Worm (Caenorhabditis elegans) whole organism, L4/young adult: ENCODE data around the gene K09A9.6.
A peak's percentile ranks its signal among the peaks of the same experiment; 100 is the strongest.

ENCODE experiments used
- W03F9.2 ChIP-seq: fragments of 150-350 bp; optimal IDR thresholded peaks from 2 replicates; lab custom pipeline; 2014; ENCODE audit warnings: missing biosample characterization, missing genetic modification characterization
- dao-5 ChIP-seq: sonication (generic microtip); optimal IDR thresholded peaks from 2 replicates; lab custom pipeline; 2016; ENCODE audit warnings: missing genotype, missing genetic modification characterization, moderate library complexity, missing compliant biosample characterization
- him-1 ChIP-seq: sonication (generic microtip); optimal IDR thresholded peaks from 2 replicates; lab custom pipeline; 2016; ENCODE audit warnings: missing genotype, missing genetic modification reagents, missing genetic modification characterization, missing compliant biosample characterization

The K09A9.6 gene

DNA sequence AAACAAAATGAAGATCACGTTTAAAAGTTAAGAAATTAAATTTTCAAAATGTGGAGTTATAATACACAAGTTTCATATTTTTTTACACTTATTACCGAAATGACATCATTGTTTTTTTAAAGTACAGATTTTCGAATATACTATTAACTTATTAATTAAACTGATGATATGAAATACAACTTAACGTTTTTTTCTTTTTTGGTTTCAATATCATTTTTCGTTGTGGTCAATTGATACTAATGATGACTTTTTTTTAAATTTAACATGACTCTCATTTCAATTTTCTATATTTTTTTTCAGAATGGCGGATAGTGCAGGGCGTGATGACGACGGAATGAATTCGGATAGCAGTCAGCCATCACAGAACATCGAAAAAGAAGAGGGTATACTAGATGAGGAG lies 14.0 kb downstream of the K09A9.6 start, which contains the start of gene usp-33:
TSS of gene usp-33 (plus strand) at position 301 of the 400 bp plus-strand sequence.
- TF ChIP-seq W03F9.2 (tag; lab: Kevin White, UChicago) (no peak), him-1 (tag; lab: Kevin White, UChicago) (no peak), dao-5 (tag; lab: Kevin White, UChicago) (no peak)

DNA sequence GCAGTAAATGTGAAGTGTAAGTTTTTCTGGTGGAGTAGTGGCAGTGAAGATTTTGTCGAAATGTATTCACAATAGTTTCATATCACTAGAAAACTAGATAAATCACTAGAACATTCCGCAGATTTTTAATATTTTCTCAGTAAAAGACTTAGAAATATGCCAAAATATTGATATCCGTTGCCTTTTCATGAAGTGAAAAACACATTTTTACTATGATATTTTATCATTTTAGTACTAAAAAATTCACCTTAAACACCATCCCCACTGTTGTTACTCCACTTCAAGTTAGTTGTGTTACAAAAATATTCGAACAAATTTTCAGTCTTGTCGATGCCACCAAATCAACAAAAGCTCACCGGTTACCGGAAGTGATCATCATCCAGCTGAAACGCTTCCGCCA lies 16.3 kb downstream of the K09A9.6 start:
- TF ChIP-seq him-1 (tag; lab: Kevin White, UChicago): no peak
- TF ChIP-seq dao-5 (tag; lab: Kevin White, UChicago): no peak

DNA sequence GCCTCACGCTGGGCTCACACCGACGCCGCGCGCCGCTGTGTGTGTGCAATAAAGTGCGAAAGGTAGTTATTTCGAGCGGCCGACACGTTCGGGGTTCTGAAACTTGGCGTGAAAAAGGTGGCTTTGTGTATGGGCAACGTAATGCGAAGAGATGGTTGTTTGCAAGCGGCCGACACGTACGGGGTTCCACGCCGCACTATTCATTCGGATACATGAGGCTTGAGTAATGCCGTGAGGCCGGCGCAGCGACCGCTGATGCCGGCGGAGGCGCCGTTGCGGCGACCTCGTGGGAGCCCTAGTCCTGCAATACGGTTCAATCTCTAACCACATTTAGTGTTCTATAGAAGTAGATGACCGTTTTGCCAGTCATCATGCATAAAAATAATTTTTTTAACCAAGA lies 17.0 kb downstream of the K09A9.6 start:
- TF ChIP-seq W03F9.2 (tag; lab: Kevin White, UChicago) (no peak), dao-5 (tag; lab: Kevin White, UChicago) (no peak), him-1 (tag; lab: Kevin White, UChicago) (no peak)

- TF ChIP-seq him-1 (tag; lab: Kevin White, UChicago) (no peak), dao-5 (tag; lab: Kevin White, UChicago) (no peak), W03F9.2 (tag; lab: Kevin White, UChicago) (no peak)
These were observed 20.0 kb downstream of the K09A9.6 start, which contains the start of gene K09A9.8 for ce11 chrX:15597077-15597476. Gene K09A9.8 (minus strand): TSS chrX:15597177.

DNA sequence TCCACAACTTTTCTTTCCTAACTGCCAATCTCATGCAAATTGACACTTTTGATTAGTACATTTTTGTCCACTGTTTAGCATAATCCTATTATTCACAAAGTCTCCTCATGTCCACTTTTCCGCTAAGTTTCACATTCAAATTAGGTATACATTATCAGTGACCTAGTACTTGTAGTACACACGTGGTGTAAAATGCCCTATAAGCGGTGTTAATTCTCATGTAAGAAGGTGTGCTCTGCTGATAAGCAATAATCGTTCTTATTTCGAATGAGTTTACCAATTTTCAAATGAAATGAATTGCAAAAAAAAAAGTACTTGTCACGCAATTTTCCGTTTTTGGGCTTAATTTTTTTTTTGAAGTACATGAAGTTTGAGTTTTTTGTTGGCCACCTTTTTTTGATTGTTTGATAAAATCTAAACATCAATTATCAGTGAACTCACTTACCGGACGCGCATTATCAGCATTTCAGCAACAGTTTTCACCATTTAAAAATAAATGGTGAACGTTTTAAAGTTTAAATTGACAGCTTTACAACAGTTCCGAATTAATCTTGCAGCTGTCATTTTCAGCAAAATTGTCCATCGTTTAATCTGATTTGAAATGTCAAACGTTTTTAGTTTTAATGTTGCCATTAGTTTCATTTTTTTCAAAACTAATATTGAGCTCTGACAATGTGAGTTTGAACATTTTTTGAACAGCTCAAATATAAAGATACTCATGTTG lies 21.8 kb downstream of the K09A9.6 start:
- TF ChIP-seq W03F9.2 (tag; lab: Kevin White, UChicago) (no peak), him-1 (tag; lab: Kevin White, UChicago) (no peak), dao-5 (tag; lab: Kevin White, UChicago) (no peak)

DNA sequence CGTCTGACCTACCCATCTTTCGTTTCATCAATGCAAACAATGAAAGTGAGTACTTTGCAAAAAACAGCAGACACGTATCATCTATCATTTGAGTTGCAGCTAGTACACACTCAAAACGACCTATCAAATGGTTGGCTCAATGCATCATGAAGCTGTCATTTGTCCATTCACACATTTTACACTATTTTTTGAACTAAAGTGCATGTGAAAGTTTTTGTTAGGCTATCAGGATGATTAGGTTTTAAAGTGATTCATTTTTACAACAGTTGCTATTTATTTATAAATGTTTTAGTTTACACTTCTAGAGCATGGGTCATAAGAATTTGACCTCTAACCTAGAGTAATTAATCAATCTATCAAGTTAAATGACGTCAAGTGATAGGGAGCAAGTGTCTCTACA lies 22.9 kb downstream of the K09A9.6 start:
- TF ChIP-seq W03F9.2 (tag; lab: Kevin White, UChicago) (no peak), dao-5 (tag; lab: Kevin White, UChicago) (no peak), him-1 (tag; lab: Kevin White, UChicago) (no peak)

DNA sequence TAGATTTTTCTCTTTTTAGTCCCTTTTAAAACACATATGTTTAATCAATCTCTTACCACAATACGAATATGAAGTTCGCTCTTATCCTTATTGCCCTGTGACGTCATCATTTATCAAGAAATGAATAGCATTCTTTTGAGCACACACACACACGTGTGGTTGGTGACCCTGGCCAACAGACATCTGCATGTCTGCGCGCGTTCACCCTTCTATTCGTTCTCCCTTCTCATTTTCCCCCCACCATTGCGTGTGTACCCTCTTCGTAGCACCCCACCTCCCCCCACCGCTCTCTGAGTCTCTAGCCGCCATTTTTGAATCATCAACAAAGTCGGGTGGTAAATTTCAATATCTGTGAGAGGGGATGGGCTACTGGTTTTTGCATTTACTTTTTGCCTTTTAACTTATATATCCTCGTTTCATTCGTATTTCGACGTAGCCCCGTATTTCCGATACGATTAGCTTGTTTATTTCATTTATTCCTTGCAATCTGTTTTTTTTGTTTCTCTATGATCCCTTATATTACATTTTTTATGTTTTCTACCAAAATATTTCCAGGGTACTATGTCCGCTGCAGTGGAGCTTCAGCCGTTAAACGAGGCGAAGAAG lies 23.6 kb downstream of the K09A9.6 start, which contains the start of gene ent-2:
TSS of gene ent-2 (plus strand) at position 556 of the 606 bp plus-strand sequence.
- TF ChIP-seq him-1 (tag; lab: Kevin White, UChicago): peak; percentile 68
- no peak for TF ChIP-seq dao-5 (tag; lab: Kevin White, UChicago)

DNA sequence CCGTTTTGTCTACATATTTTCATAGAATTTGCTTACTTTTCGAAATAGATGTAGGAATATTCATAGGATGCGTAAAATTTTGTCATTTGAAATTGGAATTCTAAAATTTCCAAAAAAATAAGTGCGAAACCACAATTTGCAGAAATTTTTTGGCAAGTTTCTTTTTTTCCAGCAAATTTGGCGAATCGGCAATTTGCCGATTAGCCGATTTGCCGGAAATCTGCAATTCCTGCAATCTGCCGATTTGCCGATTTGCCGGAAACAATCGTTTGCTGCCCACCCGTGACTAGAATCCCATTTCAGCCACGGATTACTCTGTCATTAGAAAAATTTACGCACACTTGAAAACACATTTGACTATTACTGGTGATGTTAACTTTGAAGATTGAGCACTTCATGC lies 27.2 kb downstream of the K09A9.6 start:
- no peak for TF ChIP-seq W03F9.2 (tag; lab: Kevin White, UChicago)
- TF ChIP-seq him-1 (tag; lab: Kevin White, UChicago): no peak
- TF ChIP-seq dao-5 (tag; lab: Kevin White, UChicago): no peak

DNA sequence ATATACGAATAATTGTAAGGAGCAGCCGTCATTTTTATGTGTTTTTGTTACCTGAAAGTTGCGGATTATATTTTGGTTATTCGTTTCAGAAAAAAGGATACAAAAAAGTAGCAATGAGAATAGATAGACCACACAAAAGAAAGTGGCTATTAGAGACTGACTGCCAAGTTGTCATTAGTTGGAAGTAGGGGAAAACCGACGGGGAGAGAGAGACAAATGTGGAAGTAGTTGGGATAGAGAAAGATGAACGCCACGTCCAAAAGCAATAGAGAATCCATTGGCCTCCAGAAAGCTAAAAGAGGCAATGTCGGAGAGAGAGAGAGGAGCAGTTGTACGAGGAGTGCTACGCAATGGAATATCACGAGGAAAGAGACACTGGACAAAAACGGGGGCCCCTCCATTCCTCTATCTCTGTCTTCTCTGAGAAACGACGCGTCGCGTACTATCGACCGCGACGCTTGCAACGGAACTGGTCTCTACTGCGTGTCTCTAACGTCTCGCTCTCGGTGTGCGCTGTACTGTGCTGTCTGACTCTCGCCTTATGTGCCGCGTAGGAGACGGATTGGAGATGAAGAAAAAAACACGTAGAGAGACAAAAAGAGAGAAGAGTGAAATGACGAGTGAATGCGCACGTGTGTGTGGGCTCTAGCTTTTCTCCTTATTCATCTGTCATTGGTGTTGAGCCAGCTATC lies 29.7 kb downstream of the K09A9.6 start, which contains the start of gene rab-14:
TSS of gene rab-14 (minus strand) at position 51 of the 692 bp plus-strand sequence.
- TF ChIP-seq dao-5 (tag; lab: Kevin White, UChicago) (peak; percentile 50), him-1 (tag; lab: Kevin White, UChicago) (peak; percentile 54), W03F9.2 (tag; lab: Kevin White, UChicago) (no peak)

DNA sequence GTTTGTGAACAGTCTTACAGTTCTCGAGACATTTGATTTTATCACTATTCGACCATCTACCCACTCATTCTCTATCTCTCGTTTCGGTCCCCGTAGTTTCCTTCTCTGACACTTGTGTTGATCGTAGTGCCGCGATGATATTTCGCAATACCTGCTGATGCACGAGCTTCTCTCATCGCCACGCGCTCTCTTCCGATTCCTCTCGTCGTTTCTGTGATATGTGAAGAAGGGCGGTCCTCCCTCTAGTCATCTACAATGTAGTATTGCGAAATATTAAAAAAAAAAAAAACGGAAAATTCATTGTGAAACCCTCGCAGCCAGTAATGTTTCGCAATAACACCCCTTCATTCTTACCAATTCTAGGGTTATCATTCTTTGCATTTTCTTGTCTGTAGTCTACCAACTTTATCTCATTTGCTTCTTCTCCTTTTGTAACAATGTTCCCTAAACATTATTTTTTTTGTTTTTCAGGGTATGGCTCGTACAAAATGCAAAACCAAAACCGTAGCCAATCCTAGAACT lies 30.5 kb downstream of the K09A9.6 start, which contains the start of gene nipi-3:
TSS of gene nipi-3 (plus strand) at position 472 of the 522 bp plus-strand sequence.
- peak; percentile 82 for TF ChIP-seq him-1 (tag; lab: Kevin White, UChicago)
- TF ChIP-seq dao-5 (tag; lab: Kevin White, UChicago): no peak
- peak; percentile 86 for TF ChIP-seq W03F9.2 (tag; lab: Kevin White, UChicago)

ce11 chrX:15608593-15608992 lies 31.6 kb downstream of the K09A9.6 start:
- no peak for TF ChIP-seq W03F9.2 (tag; lab: Kevin White, UChicago)
- no peak for TF ChIP-seq him-1 (tag; lab: Kevin White, UChicago)
- TF ChIP-seq dao-5 (tag; lab: Kevin White, UChicago): no peak

ce11 chrX:15609698-15610097 lies 32.7 kb downstream of the K09A9.6 start:
- TF ChIP-seq W03F9.2 (tag; lab: Kevin White, UChicago): no peak
- TF ChIP-seq him-1 (tag; lab: Kevin White, UChicago): no peak
- TF ChIP-seq dao-5 (tag; lab: Kevin White, UChicago): no peak
